Worm (Caenorhabditis elegans) whole organism, L4 larva: Measurements from ENCODE around the gene vps-15.

Experiments
- F26F4.8 ChIP-seq: fragments of 200-800 bp; sonication (Bioruptor generic); conservative IDR thresholded peaks from 2 replicates; pipeline ENCODE4 v1.3.6; 2022; ENCODE audit warnings: missing genetic modification characterization, missing compliant biosample characterization
- F49E8.2 ChIP-seq: sonication (generic microtip); optimal IDR thresholded peaks from 2 replicates; lab custom pipeline; 2016; ENCODE audit warnings: missing compliant biosample characterization, mild to moderate bottlenecking, missing genetic modification characterization, borderline replicate concordance
- T20F7.1 ChIP-seq: fragments of 200-800 bp; sonication (Bioruptor generic); optimal IDR thresholded peaks from 2 replicates; lab custom pipeline; 2018; ENCODE audit warnings: mild to moderate bottlenecking, missing genetic modification characterization, missing compliant biosample characterization
- T26A8.4 ChIP-seq: fragments of 200-800 bp; sonication (Bioruptor generic); IDR thresholded peaks from 2 replicates; pipeline ENCODE4 v1.3.6; 2022; ENCODE audit warnings: missing genetic modification characterization, missing compliant biosample characterization
- Y105C5A.15 ChIP-seq: fragments of 200-800 bp; sonication (Bioruptor generic); IDR thresholded peaks from 2 replicates; pipeline ENCODE4 v1.3.6; 2022; ENCODE audit warnings: missing genetic modification characterization, missing compliant biosample characterization
- Y5F2A.4 ChIP-seq: fragments of 200-800 bp; sonication (Bioruptor generic); optimal IDR thresholded peaks from 2 replicates; lab custom pipeline; 2018; ENCODE audit warnings: mild to moderate bottlenecking, missing genetic modification characterization, missing compliant biosample characterization
- Y75B8A.6 ChIP-seq: fragments of 200-800 bp; sonication (Bioruptor generic); IDR thresholded peaks from 2 replicates; pipeline ENCODE4 v1.3.6; 2022; ENCODE audit warnings: missing genetic modification reagents, missing genetic modification characterization, missing compliant biosample characterization
- ZK546.5 ChIP-seq, 2 experiments: sonication (generic microtip); optimal IDR thresholded peaks; 2 replicates each; lab custom pipeline; 2017; ENCODE audit warnings: missing biosample characterization in 2 of 2, missing genetic modification characterization in 2 of 2
- aha-1 ChIP-seq: fragments of 150-350 bp; peaks from one replicate; lab custom pipeline; 2014; ENCODE audit warnings: missing biosample characterization, missing genetic modification characterization
- ama-1 ChIP-seq: fragments of 150-350 bp; optimal IDR thresholded peaks from 2 replicates; lab custom pipeline; 2014; ENCODE audit warnings: inconsistent platforms, mixed read lengths
- arid-1 ChIP-seq: fragments of 200-800 bp; sonication (Bioruptor generic); conservative IDR thresholded peaks from 2 replicates; pipeline ENCODE4 v1.3.6; 2022; ENCODE audit warnings: missing genetic modification reagents, missing genetic modification characterization, missing compliant biosample characterization
- ces-1 ChIP-seq: fragments of 150-350 bp; sonication (generic microtip); optimal IDR thresholded peaks from 4 replicates; lab custom pipeline; 2014; ENCODE audit warnings: missing biosample characterization, missing genetic modification reagents, missing genetic modification characterization
- ctbp-1 ChIP-seq: fragments of 200-800 bp; sonication (Bioruptor generic); IDR thresholded peaks from 2 replicates; pipeline ENCODE4 v1.3.6; 2022; ENCODE audit warnings: missing genetic modification reagents, missing genetic modification characterization, missing compliant biosample characterization
- daf-12 ChIP-seq: fragments of 150-350 bp; optimal IDR thresholded peaks from 2 replicates; lab custom pipeline; 2014; ENCODE audit warnings: missing biosample characterization, missing genetic modification reagents, missing genetic modification characterization
- daf-16 ChIP-seq, 3 experiments: sonication (generic microtip); optimal IDR thresholded peaks; 2 replicates each; lab custom pipeline; 2016 to 2017; ENCODE audit warnings: missing genetic modification characterization in 3 of 3, missing genetic modification reagents in 3 of 3, mild to moderate bottlenecking in 2 of 3, missing compliant biosample characterization in 2 of 3, missing biosample characterization in 1 of 3, moderate library complexity in 1 of 3
- dmd-6 ChIP-seq: fragments of 200-800 bp; sonication (Bioruptor generic); IDR thresholded peaks from 2 replicates; pipeline ENCODE4 v1.3.6; 2022; ENCODE audit warnings: missing genetic modification reagents, missing genetic modification characterization, missing compliant biosample characterization
- dpl-1 ChIP-seq: fragments of 150-350 bp; optimal IDR thresholded peaks from 2 replicates; lab custom pipeline; 2014; ENCODE audit warnings: missing biosample characterization, missing genetic modification reagents, missing genetic modification characterization
- dve-1 ChIP-seq: sonication (generic microtip); optimal IDR thresholded peaks from 2 replicates; lab custom pipeline; 2017; ENCODE audit warnings: antibody characterized with exemption, mild to moderate bottlenecking, missing genetic modification characterization, missing compliant biosample characterization; ENCODE audit not compliant: insufficient read depth
- egl-27 ChIP-seq: sonication (generic microtip); optimal IDR thresholded peaks from 3 replicates; lab custom pipeline; 2017; ENCODE audit warnings: missing biosample characterization, missing genetic modification reagents, missing genetic modification characterization
- egl-43 ChIP-seq: fragments of 200-800 bp; sonication (Bioruptor generic); IDR thresholded peaks from 2 replicates; pipeline ENCODE4 v1.3.6; 2022; ENCODE audit warnings: missing genetic modification reagents, missing genetic modification characterization, missing compliant biosample characterization
- fkh-10 ChIP-seq: fragments of 150-350 bp; optimal IDR thresholded peaks from 2 replicates; lab custom pipeline; 2014; ENCODE audit warnings: missing biosample characterization, missing genetic modification reagents, missing genetic modification characterization
- gei-8 ChIP-seq: fragments of 200-800 bp; sonication (Bioruptor generic); optimal IDR thresholded peaks from 2 replicates; lab custom pipeline; 2018; ENCODE audit warnings: mild to moderate bottlenecking, missing genetic modification characterization, missing compliant biosample characterization
- hlh-11 ChIP-seq: fragments of 200-800 bp; sonication (Bioruptor generic); optimal IDR thresholded peaks from 2 replicates; lab custom pipeline; 2018; ENCODE audit warnings: mild to moderate bottlenecking, missing genetic modification characterization, missing compliant biosample characterization
- hmg-1.1 ChIP-seq: fragments of 200-800 bp; sonication (Bioruptor generic); IDR thresholded peaks from 2 replicates; pipeline ENCODE4 v1.3.6; 2022; ENCODE audit warnings: missing genetic modification reagents, missing genetic modification characterization, missing compliant biosample characterization
- jun-1 ChIP-seq: fragments of 150-350 bp; optimal IDR thresholded peaks from 2 replicates; lab custom pipeline; 2014; ENCODE audit warnings: missing biosample characterization, missing genetic modification reagents, missing genetic modification characterization
- lin-1 ChIP-seq: fragments of 200-800 bp; sonication (Bioruptor generic); IDR thresholded peaks from 2 replicates; pipeline ENCODE4 v1.3.6; 2022; ENCODE audit warnings: missing genetic modification reagents, missing genetic modification characterization, missing compliant biosample characterization
- lin-13 ChIP-seq: fragments of 150-350 bp; optimal IDR thresholded peaks from 2 replicates; lab custom pipeline; 2014; ENCODE audit warnings: missing biosample characterization, missing genetic modification reagents, missing genetic modification characterization
- lin-38 ChIP-seq: fragments of 200-800 bp; sonication (Bioruptor generic); IDR thresholded peaks from 2 replicates; pipeline ENCODE4 v1.3.6; 2022; ENCODE audit warnings: missing genetic modification reagents, missing genetic modification characterization, missing compliant biosample characterization
- lin-39 ChIP-seq: fragments of 150-350 bp; optimal IDR thresholded peaks from 2 replicates; lab custom pipeline; 2014; ENCODE audit warnings: missing biosample characterization, missing genetic modification reagents, missing genetic modification characterization
- lir-3 ChIP-seq: sonication (generic microtip); optimal IDR thresholded peaks from 2 replicates; lab custom pipeline; 2016; ENCODE audit warnings: mild to moderate bottlenecking, missing genetic modification characterization, missing compliant biosample characterization
- lsy-2 ChIP-seq, 2 experiments: fragments of 150-350 bp in 1 of 2; sonication (generic microtip) in 1 of 2; optimal IDR thresholded peaks; 2 replicates each; lab custom pipeline; 2014 to 2017; ENCODE audit warnings: missing biosample characterization in 2 of 2, missing genetic modification characterization in 2 of 2
- mdl-1 ChIP-seq, 2 experiments: fragments of 150-350 bp in 1 of 2; sonication (generic microtip) in 1 of 2; optimal IDR thresholded peaks; 2 replicates each; lab custom pipeline; 2014 to 2017; ENCODE audit warnings: missing biosample characterization in 2 of 2, missing genetic modification characterization in 2 of 2
- mdt-29 ChIP-seq: fragments of 200-800 bp; sonication (Bioruptor generic); IDR thresholded peaks from 2 replicates; pipeline ENCODE4 v1.3.6; 2022; ENCODE audit warnings: missing genetic modification reagents, missing genetic modification characterization, missing compliant biosample characterization
- mxl-3 ChIP-seq: fragments of 200-800 bp; sonication (Bioruptor generic); optimal IDR thresholded peaks from 2 replicates; lab custom pipeline; 2018; ENCODE audit warnings: mild to moderate bottlenecking, missing genetic modification characterization, missing compliant biosample characterization
- nhr-10 ChIP-seq: fragments of 150-350 bp; optimal IDR thresholded peaks from 2 replicates; lab custom pipeline; 2014; ENCODE audit warnings: missing biosample characterization, missing genetic modification characterization
- nhr-28 ChIP-seq: fragments of 150-350 bp; optimal IDR thresholded peaks from 2 replicates; lab custom pipeline; 2014; ENCODE audit warnings: missing biosample characterization, missing genetic modification characterization
- php-3 ChIP-seq: fragments of 200-800 bp; sonication (Bioruptor generic); IDR thresholded peaks from 2 replicates; pipeline ENCODE4 v1.3.6; 2022; ENCODE audit warnings: missing genetic modification reagents, missing genetic modification characterization, missing compliant biosample characterization
- sdz-12 ChIP-seq: fragments of 200-800 bp; sonication (Bioruptor generic); optimal IDR thresholded peaks from 2 replicates; lab custom pipeline; 2018; ENCODE audit warnings: mild to moderate bottlenecking, missing genetic modification characterization, missing compliant biosample characterization
- skn-1 ChIP-seq: fragments of 150-350 bp; optimal IDR thresholded peaks from 2 replicates; lab custom pipeline; 2014; ENCODE audit warnings: missing biosample characterization, missing genetic modification characterization
- snpc-4 ChIP-seq: fragments of 150-350 bp; optimal IDR thresholded peaks from 2 replicates; lab custom pipeline; 2014; ENCODE audit warnings: missing biosample characterization, missing genetic modification characterization
- spr-3 ChIP-seq: fragments of 200-800 bp; sonication (Bioruptor generic); optimal IDR thresholded peaks from 2 replicates; lab custom pipeline; 2018; ENCODE audit warnings: mild to moderate bottlenecking, missing genetic modification characterization, missing compliant biosample characterization
- unc-62 ChIP-seq, 3 experiments: fragments of 150-350 bp in 1 of 3; sonication (generic microtip); optimal IDR thresholded peaks in 2 of 3; peaks in 1 of 3; 1 replicate in 1 of 3; 2 replicates in 2 of 3; lab custom pipeline; 2014 to 2017; ENCODE audit warnings: missing biosample characterization in 3 of 3, missing genetic modification characterization in 3 of 3, missing genetic modification reagents in 3 of 3, missing genotype in 1 of 3
- zag-1 ChIP-seq: fragments of 150-350 bp; optimal IDR thresholded peaks from 2 replicates; lab custom pipeline; 2014; ENCODE audit warnings: missing biosample characterization, missing genetic modification characterization
- zfp-2 ChIP-seq: sonication (generic microtip); optimal IDR thresholded peaks from 2 replicates; lab custom pipeline; 2016; ENCODE audit warnings: mild to moderate bottlenecking, missing genetic modification characterization, missing compliant biosample characterization
- ztf-7 ChIP-seq: fragments of 150-350 bp; optimal IDR thresholded peaks from 2 replicates; lab custom pipeline; 2014; ENCODE audit warnings: missing biosample characterization, missing genetic modification characterization

The vps-15 gene

ce11 chrII:11915770-11916554 lies at the start of gene vps-15, which contains the start of gene hmg-12 (continued):
- TF ChIP-seq egl-43 (no peak), nhr-10 (tag; lab: Kevin White, UChicago) (no peak), zfp-2 (no peak), lsy-2 (tag; optimal IDR thresholded peaks at IDR 0.05; lab: Kevin White, UChicago) (peak in 1 of 2 experiments; percentile 95), zag-1 (no peak), spr-3 (GFP tag; lab: Kevin White, UChicago) (no peak), egl-27 (tag; lab: Kevin White, UChicago) (no peak)

ce11 chrII:11964847-11965246 lies 49.2 kb upstream of the vps-15 start:
- TF ChIP-seq sdz-12 (GFP tag; lab: Kevin White, UChicago) (peak; percentile 28), jun-1 (tag; lab: Kevin White, UChicago) (no peak), daf-12 (tag; lab: Kevin White, UChicago) (no peak), egl-43 (0 out of 2 replicates have a peak, but pooled peaks have one; percentile 38), F49E8.2 (tag; lab: Kevin White, UChicago) (no peak), hmg-1.1 (GFP tag; lab: Robert Waterston, UW) (no peak), ztf-7 (tag; lab: Kevin White, UChicago) (no peak), Y5F2A.4 (GFP tag; lab: Kevin White, UChicago) (no peak), aha-1 (peak; percentile 81), lin-39 (no peak), ctbp-1 (GFP tag; lab: Robert Waterston, UW) (no peak), Y105C5A.15 (GFP tag; lab: Robert Waterston, UW) (no peak), T20F7.1 (no peak), ZK546.5 (tag; optimal IDR thresholded peaks at IDR 0.05; lab: Kevin White, UChicago) (no peak), fkh-10 (no peak), F26F4.8 (0 out of 2 replicates have a peak, but pooled peaks have one; percentile 51), ama-1 (lab: Kevin White, UChicago) (peak; percentile 87), lin-1 (GFP tag; lab: Robert Waterston, UW) (peak; percentile 32; the same call in 1 of the 2 replicates), dmd-6 (GFP tag; lab: Robert Waterston, UW) (0 out of 2 replicates have a peak, but pooled peaks have one; percentile 13), daf-16 (GFP tag; optimal IDR thresholded peaks at IDR 0.05; lab: Kevin White, UChicago) (no peak), daf-16 (tag; optimal IDR thresholded peaks at IDR 0.05; lab: Kevin White, UChicago) (no peak), snpc-4 (tag; lab: Kevin White, UChicago) (no peak), zfp-2 (no peak), dve-1 (tag; lab: Kevin White, UChicago) (no peak), lin-13 (GFP tag; lab: Kevin White, UChicago) (no peak), mdt-29 (no peak), dpl-1 (GFP tag; lab: Kevin White, UChicago) (no peak), hlh-11 (tag; lab: Kevin White, UChicago) (peak; percentile 2), skn-1 (no peak), mxl-3 (GFP tag; lab: Kevin White, UChicago) (no peak), nhr-28 (no peak), Y75B8A.6 (GFP tag; lab: Robert Waterston, UW) (no peak), ces-1 (GFP tag; lab: Kevin White, UChicago) (no peak), php-3 (GFP tag; lab: Robert Waterston, UW) (no peak), nhr-10 (tag; lab: Kevin White, UChicago) (no peak), lir-3 (tag; lab: Kevin White, UChicago) (no peak), T26A8.4 (GFP tag; lab: Robert Waterston, UW) (no peak), gei-8 (no peak), lin-38 (GFP tag; lab: Robert Waterston, UW) (peak; percentile 14; the same call in 1 of the 2 replicates), unc-62 (GFP tag; optimal IDR thresholded peaks at IDR 0.05 in 1 of 2; lab: Kevin White, UChicago) (peak in 1 of 2 experiments; percentile 72), unc-62 (tag; optimal IDR thresholded peaks at IDR 0.05; lab: Kevin White, UChicago) (no peak), mdl-1 (tag; optimal IDR thresholded peaks at IDR 0.05; lab: Kevin White, UChicago) (no peak), arid-1 (GFP tag; lab: Robert Waterston, UW) (peak; percentile 70; the same call in 1 of the 2 replicates)
